Worm (Caenorhabditis elegans) whole organism, L4 larva: Measurements from ENCODE around the gene C08A9.3.

Experiments used
- F10B5.3 ChIP-seq: sonication (generic microtip); optimal IDR thresholded peaks from 2 replicates; lab custom pipeline; 2016; ENCODE audit warnings: mild to moderate bottlenecking, missing genetic modification characterization, missing compliant biosample characterization
- F37D6.2 ChIP-seq: sonication (generic microtip); optimal IDR thresholded peaks from 2 replicates; lab custom pipeline; 2016; ENCODE audit warnings: mild to moderate bottlenecking, missing genetic modification characterization, missing compliant biosample characterization
- F44E2.7 ChIP-seq: fragments of 200-800 bp; sonication (Bioruptor generic); IDR thresholded peaks from 2 replicates; pipeline ENCODE4 v2.1.2; 2022; ENCODE audit warnings: missing genetic modification characterization, missing compliant biosample characterization
- F49E8.2 ChIP-seq: sonication (generic microtip); optimal IDR thresholded peaks from 2 replicates; lab custom pipeline; 2016; ENCODE audit warnings: missing compliant biosample characterization, mild to moderate bottlenecking, missing genetic modification characterization, borderline replicate concordance
- R02D3.7 ChIP-seq: fragments of 150-350 bp; sonication (generic microtip); optimal IDR thresholded peaks from 3 replicates; lab custom pipeline; 2014; ENCODE audit warnings: missing biosample characterization, missing genetic modification characterization
- T26A8.4 ChIP-seq: fragments of 200-800 bp; sonication (Bioruptor generic); IDR thresholded peaks from 2 replicates; pipeline ENCODE4 v1.3.6; 2022; ENCODE audit warnings: missing genetic modification characterization, missing compliant biosample characterization
- Y105C5A.15 ChIP-seq: fragments of 200-800 bp; sonication (Bioruptor generic); IDR thresholded peaks from 2 replicates; pipeline ENCODE4 v1.3.6; 2022; ENCODE audit warnings: missing genetic modification characterization, missing compliant biosample characterization
- aha-1 ChIP-seq: fragments of 150-350 bp; peaks from one replicate; lab custom pipeline; 2014; ENCODE audit warnings: missing biosample characterization, missing genetic modification characterization
- aly-2 ChIP-seq: sonication (generic microtip); optimal IDR thresholded peaks from 2 replicates; lab custom pipeline; 2018; ENCODE audit warnings: missing biosample characterization, missing genetic modification characterization
- ceh-20 ChIP-seq: fragments of 200-800 bp; sonication (Bioruptor generic); IDR thresholded peaks from 2 replicates; pipeline ENCODE4 v1.3.6; 2022; ENCODE audit warnings: missing genetic modification reagents, missing genetic modification characterization, missing compliant biosample characterization
- ceh-32 ChIP-seq: sonication (generic microtip); optimal IDR thresholded peaks from 2 replicates; lab custom pipeline; 2016; ENCODE audit warnings: mild to moderate bottlenecking, missing genetic modification characterization, missing compliant biosample characterization; ENCODE audit not compliant: poor library complexity
- ceh-44 ChIP-seq: fragments of 200-800 bp; sonication (Bioruptor generic); IDR thresholded peaks from 2 replicates; pipeline ENCODE4 v1.3.6; 2022; ENCODE audit warnings: missing genetic modification reagents, missing genetic modification characterization, missing compliant biosample characterization
- ceh-62 ChIP-seq: sonication (generic microtip); optimal IDR thresholded peaks from 2 replicates; lab custom pipeline; 2017; ENCODE audit warnings: missing biosample characterization, missing genetic modification characterization
- ces-1 ChIP-seq: fragments of 150-350 bp; sonication (generic microtip); optimal IDR thresholded peaks from 4 replicates; lab custom pipeline; 2014; ENCODE audit warnings: missing biosample characterization, missing genetic modification reagents, missing genetic modification characterization
- daf-19 ChIP-seq: fragments of 200-800 bp; sonication (Bioruptor generic); conservative IDR thresholded peaks from 2 replicates; pipeline ENCODE4 v1.3.6; 2022; ENCODE audit warnings: missing genetic modification characterization, missing compliant biosample characterization
- dmd-8 ChIP-seq: fragments of 200-800 bp; sonication (Bioruptor generic); IDR thresholded peaks from 2 replicates; pipeline ENCODE4 v1.3.6; 2022; ENCODE audit warnings: missing genetic modification characterization, missing compliant biosample characterization
- dpl-1 ChIP-seq: fragments of 150-350 bp; optimal IDR thresholded peaks from 2 replicates; lab custom pipeline; 2014; ENCODE audit warnings: missing biosample characterization, missing genetic modification reagents, missing genetic modification characterization
- egl-43 ChIP-seq: fragments of 200-800 bp; sonication (Bioruptor generic); IDR thresholded peaks from 2 replicates; pipeline ENCODE4 v1.3.6; 2022; ENCODE audit warnings: missing genetic modification reagents, missing genetic modification characterization, missing compliant biosample characterization
- hlh-11 ChIP-seq: fragments of 200-800 bp; sonication (Bioruptor generic); optimal IDR thresholded peaks from 2 replicates; lab custom pipeline; 2018; ENCODE audit warnings: mild to moderate bottlenecking, missing genetic modification characterization, missing compliant biosample characterization
- hlh-30 ChIP-seq: sonication (generic microtip); optimal IDR thresholded peaks from 2 replicates; lab custom pipeline; 2017; ENCODE audit warnings: antibody characterized with exemption, mild to moderate bottlenecking, missing genetic modification characterization, missing compliant biosample characterization; ENCODE audit not compliant: insufficient read depth
- jun-1 ChIP-seq: fragments of 150-350 bp; optimal IDR thresholded peaks from 2 replicates; lab custom pipeline; 2014; ENCODE audit warnings: missing biosample characterization, missing genetic modification reagents, missing genetic modification characterization
- lim-7 ChIP-seq: fragments of 200-800 bp; sonication (Bioruptor generic); IDR thresholded peaks from 2 replicates; pipeline ENCODE4 v1.3.6; 2022; ENCODE audit warnings: missing genetic modification characterization, missing compliant biosample characterization
- lir-3 ChIP-seq: sonication (generic microtip); optimal IDR thresholded peaks from 2 replicates; lab custom pipeline; 2016; ENCODE audit warnings: mild to moderate bottlenecking, missing genetic modification characterization, missing compliant biosample characterization
- madf-9 ChIP-seq: fragments of 200-800 bp; sonication (Bioruptor generic); conservative IDR thresholded peaks from 2 replicates; pipeline ENCODE4 v1.3.6; 2022; ENCODE audit warnings: missing genetic modification reagents, missing genetic modification characterization, missing compliant biosample characterization
- mdl-1 ChIP-seq, 2 experiments: fragments of 150-350 bp in 1 of 2; sonication (generic microtip) in 1 of 2; optimal IDR thresholded peaks; 2 replicates each; lab custom pipeline; 2014 to 2017; ENCODE audit warnings: missing biosample characterization in 2 of 2, missing genetic modification characterization in 2 of 2
- mdt-29 ChIP-seq: fragments of 200-800 bp; sonication (Bioruptor generic); IDR thresholded peaks from 2 replicates; pipeline ENCODE4 v1.3.6; 2022; ENCODE audit warnings: missing genetic modification reagents, missing genetic modification characterization, missing compliant biosample characterization
- mes-2 ChIP-seq: sonication (generic microtip); optimal IDR thresholded peaks from 2 replicates; lab custom pipeline; 2016; ENCODE audit warnings: missing genotype, mild to moderate bottlenecking, missing genetic modification characterization, missing compliant biosample characterization; ENCODE audit not compliant: poor library complexity, severe bottlenecking
- mxl-2 ChIP-seq: fragments of 200-800 bp; sonication (Bioruptor generic); conservative IDR thresholded peaks from 2 replicates; pipeline ENCODE4 v1.3.6; 2022; ENCODE audit warnings: missing genetic modification reagents, missing genetic modification characterization, missing compliant biosample characterization
- nhr-10 ChIP-seq: fragments of 150-350 bp; optimal IDR thresholded peaks from 2 replicates; lab custom pipeline; 2014; ENCODE audit warnings: missing biosample characterization, missing genetic modification characterization
- nhr-237 ChIP-seq: sonication (generic microtip); optimal IDR thresholded peaks from 2 replicates; lab custom pipeline; 2017; ENCODE audit warnings: missing biosample characterization, missing genetic modification characterization
- nhr-28 ChIP-seq: fragments of 150-350 bp; optimal IDR thresholded peaks from 2 replicates; lab custom pipeline; 2014; ENCODE audit warnings: missing biosample characterization, missing genetic modification characterization
- nhr-41 ChIP-seq: fragments of 200-800 bp; sonication (Bioruptor generic); IDR thresholded peaks from 2 replicates; pipeline ENCODE4 v1.3.6; 2022; ENCODE audit warnings: missing genetic modification reagents, missing genetic modification characterization, missing compliant biosample characterization
- nhr-48 ChIP-seq: sonication (generic microtip); optimal IDR thresholded peaks from 2 replicates; lab custom pipeline; 2016; ENCODE audit warnings: mild to moderate bottlenecking, missing genetic modification characterization, missing compliant biosample characterization
- nhr-77 ChIP-seq: fragments of 150-350 bp; optimal IDR thresholded peaks from 2 replicates; lab custom pipeline; 2014; ENCODE audit warnings: missing biosample characterization, missing genetic modification characterization
- php-3 ChIP-seq: fragments of 200-800 bp; sonication (Bioruptor generic); IDR thresholded peaks from 2 replicates; pipeline ENCODE4 v1.3.6; 2022; ENCODE audit warnings: missing genetic modification reagents, missing genetic modification characterization, missing compliant biosample characterization
- rbr-2 ChIP-seq: sonication (generic microtip); optimal IDR thresholded peaks from 2 replicates; lab custom pipeline; 2016; ENCODE audit warnings: missing genotype, missing genetic modification characterization, missing compliant biosample characterization
- saeg-2 ChIP-seq: fragments of 200-800 bp; sonication (Bioruptor generic); IDR thresholded peaks from 2 replicates; pipeline ENCODE4 v1.3.6; 2022; ENCODE audit warnings: missing genetic modification reagents, missing genetic modification characterization, missing compliant biosample characterization
- sdz-12 ChIP-seq: fragments of 200-800 bp; sonication (Bioruptor generic); optimal IDR thresholded peaks from 2 replicates; lab custom pipeline; 2018; ENCODE audit warnings: mild to moderate bottlenecking, missing genetic modification characterization, missing compliant biosample characterization
- skn-1 ChIP-seq: fragments of 150-350 bp; optimal IDR thresholded peaks from 2 replicates; lab custom pipeline; 2014; ENCODE audit warnings: missing biosample characterization, missing genetic modification characterization
- unc-62 ChIP-seq, 3 experiments: fragments of 150-350 bp in 1 of 3; sonication (generic microtip); optimal IDR thresholded peaks in 2 of 3; peaks in 1 of 3; 1 replicate in 1 of 3; 2 replicates in 2 of 3; lab custom pipeline; 2014 to 2017; ENCODE audit warnings: missing biosample characterization in 3 of 3, missing genetic modification characterization in 3 of 3, missing genetic modification reagents in 3 of 3, missing genotype in 1 of 3
- vab-7 ChIP-seq: fragments of 200-800 bp; sonication (Bioruptor generic); IDR thresholded peaks from 2 replicates; pipeline ENCODE4 v1.3.6; 2022; ENCODE audit warnings: missing genetic modification reagents, missing genetic modification characterization, missing compliant biosample characterization
- zag-1 ChIP-seq: fragments of 150-350 bp; optimal IDR thresholded peaks from 2 replicates; lab custom pipeline; 2014; ENCODE audit warnings: missing biosample characterization, missing genetic modification characterization
- zip-2 ChIP-seq: fragments of 150-350 bp; optimal IDR thresholded peaks from 2 replicates; lab custom pipeline; 2014; ENCODE audit warnings: missing biosample characterization, missing genetic modification characterization
- ztf-11 ChIP-seq: fragments of 150-350 bp; optimal IDR thresholded peaks from 2 replicates; lab custom pipeline; 2014; ENCODE audit warnings: missing biosample characterization, missing genetic modification characterization

C08A9.3 gene

DNA sequence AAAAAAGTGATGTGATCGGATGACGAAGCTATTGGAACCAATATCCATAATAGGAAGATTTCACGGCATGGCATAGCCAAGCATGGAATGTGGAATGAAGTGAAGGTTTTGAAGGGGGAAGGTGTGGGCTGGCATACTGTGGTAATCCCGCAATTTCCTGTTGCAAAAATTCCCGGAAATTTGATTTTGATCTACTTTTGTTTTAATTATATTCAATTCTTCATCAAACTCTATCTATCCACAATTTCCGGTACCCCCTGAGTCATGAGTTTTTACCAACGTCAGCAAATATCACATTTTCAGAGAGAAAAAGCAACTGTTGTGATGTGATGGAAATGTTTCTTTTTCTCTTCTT lies 37.6 kb downstream of the C08A9.3 start, which contains the start of gene gcy-11:
Gene gcy-11, minus strand, starts transcription at position 101 of the 355 bp plus-strand sequence.
- no peak for TF ChIP-seq skn-1
- no peak for TF ChIP-seq mxl-2 (GFP tag; lab: Robert Waterston, UW)
- no peak for TF ChIP-seq Y105C5A.15 (GFP tag; lab: Robert Waterston, UW)
- no peak for TF ChIP-seq sdz-12 (GFP tag; lab: Kevin White, UChicago)
- no peak for TF ChIP-seq ztf-11 (tag; lab: Kevin White, UChicago)
- no peak for TF ChIP-seq F49E8.2 (tag; lab: Kevin White, UChicago)
- TF ChIP-seq ces-1 (GFP tag; lab: Kevin White, UChicago), result no peak
- no peak for TF ChIP-seq ceh-20 (GFP tag; lab: Robert Waterston, UW)
- no peak for TF ChIP-seq nhr-48 (tag; lab: Kevin White, UChicago)
- TF ChIP-seq zip-2 (tag; lab: Kevin White, UChicago), result no peak
- no peak for TF ChIP-seq F44E2.7 (GFP tag; lab: Robert Waterston, UW)
- TF ChIP-seq rbr-2 (tag; lab: Kevin White, UChicago), result no peak
- TF ChIP-seq unc-62 (GFP tag; optimal IDR thresholded peaks at IDR 0.05 in 1 of 2; lab: Kevin White, UChicago), result peak in 1 of 2 experiments; percentile 11
- no peak for TF ChIP-seq unc-62 (tag; optimal IDR thresholded peaks at IDR 0.05; lab: Kevin White, UChicago)
- TF ChIP-seq lim-7, result 0 out of 2 replicates have a peak, but pooled peaks have one; percentile 11
- 0 out of 2 replicates have a peak, but pooled peaks have one; percentile 13 for TF ChIP-seq dmd-8 (GFP tag; lab: Robert Waterston, UW)
- TF ChIP-seq ceh-32 (tag; lab: Kevin White, UChicago), result no peak
- TF ChIP-seq T26A8.4 (GFP tag; lab: Robert Waterston, UW), result no peak
- no peak for TF ChIP-seq daf-19 (GFP tag; lab: Robert Waterston, UW)
- no peak for TF ChIP-seq R02D3.7 (tag; lab: Kevin White, UChicago)
- TF ChIP-seq ceh-44, result no peak
- no peak for TF ChIP-seq F10B5.3 (tag; lab: Kevin White, UChicago)
- TF ChIP-seq madf-9 (GFP tag; lab: Robert Waterston, UW), result no peak
- TF ChIP-seq F37D6.2 (tag; lab: Kevin White, UChicago), result no peak
- no peak for TF ChIP-seq mdl-1 (tag; optimal IDR thresholded peaks at IDR 0.05; lab: Kevin White, UChicago)
- no peak for TF ChIP-seq hlh-30 (tag; lab: Kevin White, UChicago)
- no peak for TF ChIP-seq ceh-62 (tag; lab: Kevin White, UChicago)
- TF ChIP-seq zag-1, result no peak
- peak; percentile 80 for TF ChIP-seq aha-1 (tag; lab: Kevin White, UChicago)

- no peak for TF ChIP-seq egl-43 (GFP tag; lab: Robert Waterston, UW)
- peak; percentile 15 for TF ChIP-seq mes-2 (tag; lab: Kevin White, UChicago)
- no peak for TF ChIP-seq vab-7 (GFP tag; lab: Robert Waterston, UW)
- peak; percentile 56 for TF ChIP-seq nhr-28 (tag; lab: Kevin White, UChicago)
- peak in 1 of 2 experiments; percentile 97 for TF ChIP-seq unc-62 (GFP tag; optimal IDR thresholded peaks at IDR 0.05 in 1 of 2; lab: Kevin White, UChicago)
- no peak for TF ChIP-seq unc-62 (tag; optimal IDR thresholded peaks at IDR 0.05; lab: Kevin White, UChicago)
- TF ChIP-seq hlh-30 (tag; lab: Kevin White, UChicago), result peak; percentile 25
- TF ChIP-seq F44E2.7 (GFP tag; lab: Robert Waterston, UW), result no peak
- no peak for TF ChIP-seq nhr-41 (GFP tag; lab: Robert Waterston, UW)
- TF ChIP-seq nhr-77 (tag; lab: Kevin White, UChicago), result no peak
- TF ChIP-seq ceh-44, result no peak
- no peak for TF ChIP-seq php-3
- TF ChIP-seq nhr-10 (tag; lab: Kevin White, UChicago), result no peak
- no peak for TF ChIP-seq jun-1 (tag; lab: Kevin White, UChicago)
- no peak for TF ChIP-seq F37D6.2 (tag; lab: Kevin White, UChicago)
- peak in 1 of 2 experiments; percentile 22 for TF ChIP-seq mdl-1 (tag; optimal IDR thresholded peaks at IDR 0.05; lab: Kevin White, UChicago)
- TF ChIP-seq mdt-29 (GFP tag; lab: Robert Waterston, UW), result no peak
- peak; percentile 19 for TF ChIP-seq dpl-1
- peak; percentile 44 for TF ChIP-seq aha-1 (tag; lab: Kevin White, UChicago)
- TF ChIP-seq T26A8.4 (GFP tag; lab: Robert Waterston, UW), result no peak
- TF ChIP-seq nhr-237 (tag; lab: Kevin White, UChicago), result no peak
- no peak for TF ChIP-seq lir-3 (tag; lab: Kevin White, UChicago)
- no peak for TF ChIP-seq aly-2 (tag; lab: Kevin White, UChicago)
- no peak for TF ChIP-seq saeg-2 (GFP tag; lab: Robert Waterston, UW)
- TF ChIP-seq hlh-11 (tag; lab: Kevin White, UChicago), result peak; percentile 35
Measured at ce11 chrX:17054121-17054520, 39.0 kb downstream of the C08A9.3 start.
